Fruit fly (Drosophila melanogaster) whole organism, embryonic: ENCODE measurements around the gene MRP.

Experiments
- CG16779 ChIP-seq: fragments of 200-800 bp; sonication (Bioruptor generic); IDR thresholded peaks from 2 replicates; pipeline ENCODE4 v1.3.6; 2022; ENCODE audit warnings: missing biosample characterization, missing genetic modification characterization
- Camta ChIP-seq: fragments of 200-800 bp; sonication (Bioruptor generic); optimal IDR thresholded peaks from 2 replicates; lab custom pipeline; 2016; ENCODE audit warnings: missing biosample characterization, missing genetic modification characterization
- HHEX ChIP-seq: fragments of 200-800 bp; sonication (Bioruptor generic); optimal IDR thresholded peaks from 3 replicates; lab custom pipeline; 2017; ENCODE audit warnings: missing biosample characterization, mild to moderate bottlenecking, missing genetic modification characterization, missing genetic modification reagents
- Mrtf ChIP-seq: fragments of 200-800 bp; sonication (Bioruptor generic); IDR thresholded peaks from 3 replicates; pipeline ENCODE4 v1.3.6; 2022; ENCODE audit warnings: missing biosample characterization, missing genetic modification characterization
- PHDP ChIP-seq: fragments of 200-800 bp; sonication (Bioruptor generic); optimal IDR thresholded peaks from 3 replicates; lab custom pipeline; 2018; ENCODE audit warnings: missing biosample characterization, mild to moderate bottlenecking, missing genetic modification characterization, moderate library complexity
- Tbp ChIP-seq: fragments of >200 bp; optimal IDR thresholded peaks from 2 replicates; lab custom pipeline; 2018; ENCODE audit warnings: missing biosample characterization, missing genetic modification characterization
- sc ChIP-seq, 3 experiments: fragments of >200 bp in 2 of 3; fragments of 200-800 bp in 1 of 3; sonication (Bioruptor generic) in 1 of 3; optimal IDR thresholded peaks; 2 replicates in 2 of 3; 3 replicates in 1 of 3; lab custom pipeline; 2017; ENCODE audit warnings: mild to moderate bottlenecking in 1 of 3, missing biosample characterization in 1 of 3, missing genetic modification characterization in 1 of 3, missing genetic modification reagents in 1 of 3
- sna ChIP-seq: fragments of 200-800 bp; sonication (Bioruptor generic); IDR thresholded peaks from 2 replicates; pipeline ENCODE4 v1.3.6; 2022; ENCODE audit warnings: missing biosample characterization, missing genetic modification characterization; ENCODE audit not compliant: partially characterized antibody

DNA sequence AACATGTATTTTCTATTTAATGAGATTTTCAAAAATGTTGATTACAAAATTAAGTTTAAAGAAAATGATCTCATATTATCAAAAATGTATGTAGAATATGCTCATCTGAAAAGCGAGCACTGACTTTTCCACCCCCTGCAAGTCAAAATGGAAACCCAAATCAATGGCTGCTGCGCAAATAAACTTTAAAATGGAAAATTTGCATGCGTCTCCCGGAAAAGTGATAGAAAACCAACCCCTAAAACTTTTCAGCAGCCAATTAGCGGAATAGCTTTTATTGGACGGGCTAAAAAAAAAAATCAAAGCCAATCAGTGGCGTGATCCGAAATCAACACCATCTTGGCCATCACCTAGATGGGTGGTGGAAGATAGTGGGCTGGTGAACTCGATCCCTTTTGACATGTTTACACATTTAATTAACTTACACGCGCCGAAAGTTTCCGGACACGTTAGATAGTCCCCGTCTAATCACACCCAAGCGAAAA, 29.5 kb upstream of the MRP start:
- TF ChIP-seq Camta (GFP tag; lab: Kevin White, UChicago) (no peak), sc (optimal IDR thresholded peaks at IDR 0.05; lab: Kevin White, UChicago) (no peak), sc (GFP tag; optimal IDR thresholded peaks at IDR 0.05; lab: Kevin White, UChicago) (no peak), sna (GFP tag; lab: Robert Waterston, UW) (no peak), CG16779 (GFP tag; lab: Robert Waterston, UW) (no peak), HHEX (GFP tag; lab: Kevin White, UChicago) (no peak), Mrtf (GFP tag; lab: Robert Waterston, UW) (no peak), PHDP (tag; lab: Kevin White, UChicago) (no peak), Tbp (GFP tag; lab: Kevin White, UChicago) (no peak)
